Worm (Caenorhabditis elegans): ENCODE data around the gene fbxc-32.

DNA sequence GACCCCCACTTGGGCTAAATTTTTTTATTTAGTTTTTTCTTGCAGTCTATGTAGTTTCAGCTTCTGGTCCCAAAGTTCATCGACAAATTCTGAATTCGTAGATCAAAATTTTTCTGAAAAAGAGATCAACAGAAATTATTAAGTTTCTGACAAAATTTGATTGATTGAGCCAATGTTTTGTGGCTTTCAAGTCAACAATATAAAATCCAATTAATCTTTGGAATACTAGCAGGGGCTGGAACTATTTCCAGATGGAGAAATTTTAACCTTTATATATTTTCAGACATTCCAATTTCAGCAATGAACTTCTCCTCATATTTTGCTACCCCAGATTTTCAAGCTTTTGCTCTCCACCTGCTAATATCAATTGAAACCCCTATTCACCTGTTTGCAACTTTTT lies 34.9 kb upstream of the fbxc-32 start, which contains the start of gene srh-274:
- TF ChIP-seq lsy-2 (tag; optimal IDR thresholded peaks at IDR 0.05) (no peak), unc-39 (tag; optimal IDR thresholded peaks at IDR 0.05) (no peak), saeg-2 (GFP tag; IDR thresholded peaks at IDR 0.05) (no peak), zag-1 (tag; optimal IDR thresholded peaks at IDR 0.05) (no peak), attf-4 (tag; optimal IDR thresholded peaks at IDR 0.05) (no peak), ceh-82 (tag; optimal IDR thresholded peaks at IDR 0.05) (no peak)

Data from whole organism, L4 larva.